Comparison of ENCODE assay signal across 2 fruit fly cellular contexts in the genomic region with DNA sequence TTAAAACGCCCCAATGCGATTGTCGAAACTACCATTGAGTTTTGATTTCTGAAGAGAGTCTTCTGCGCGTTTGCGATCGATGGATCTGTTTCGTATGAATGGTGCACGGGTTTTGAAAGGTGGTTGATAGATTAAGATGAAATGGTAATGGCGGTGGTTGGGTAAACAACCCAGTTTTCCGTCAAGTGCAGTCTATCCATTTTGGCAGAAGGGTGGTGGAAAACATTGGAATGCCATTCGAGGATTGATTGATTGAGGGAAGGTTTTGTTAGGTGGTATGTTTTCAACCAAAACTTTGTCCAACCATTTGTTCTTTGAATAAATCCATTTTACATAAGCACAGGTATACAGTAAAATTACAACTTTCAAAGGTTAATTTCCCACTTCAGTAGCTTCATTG.
TF ChIP-seq lines count a peak whose summit lies in the region.

No protein-coding gene starts in this region.

- TF ChIP-seq CTCF in whole organism, embryonic (GFP tag; optimal IDR thresholded peaks at IDR 0.05; lab: Kevin White, UChicago), result no peak

TF ChIP-seq in whole organism, embryonic, 481 proteins besides CTCF, POLR2A, EP300 and RAD21:
- TF ChIP-seq CG42726 (GFP tag; IDR thresholded peaks at IDR 0.05; lab: Robert Waterston, UW; ENCODE audit: partially characterized antibody) (no peak), Nf-YB (GFP tag; optimal IDR thresholded peaks at IDR 0.05; lab: Kevin White, UChicago) (peak; percentile 87), seq (GFP tag; IDR thresholded peaks at IDR 0.05; lab: Robert Waterston, UW) (peak; percentile 7; the same call in 1 of the 2 replicates), pb (GFP tag; optimal IDR thresholded peaks at IDR 0.05; lab: Kevin White, UChicago) (no peak), Nf-YC (tag; optimal IDR thresholded peaks at IDR 0.05; lab: Kevin White, UChicago) (peak; percentile 65)
TF ChIP-seq in whole organism, embryonic: peak in this region for 3.

TF ChIP-seq in whole organism, prepupa, 60 proteins besides CTCF, POLR2A, EP300 and RAD21:
- TF ChIP-seq svp (GFP tag; lab: Kevin White, UChicago) (peak; percentile 5), CG32006 (GFP tag; optimal IDR thresholded peaks at IDR 0.05; lab: Kevin White, UChicago) (no peak)
